Worm (Caenorhabditis elegans): ENCODE data around the gene coq-5.

The coq-5 gene

ce11 chrIII:7828576-7829461 lies 29.4 kb downstream of the coq-5 start, which contains the start of the genes egl-45 and kcmf-1 (continued):
- TF ChIP-seq pag-3 (tag; optimal IDR thresholded peaks at IDR 0.05; ENCODE audit: borderline replicate concordance, insufficient read depth) (no peak), lin-35 (GFP tag; optimal IDR thresholded peaks at IDR 0.05) (peak; percentile 28 to 60), ama-1 (optimal IDR thresholded peaks at IDR 0.05) (no peak), rnt-1 (tag; optimal IDR thresholded peaks at IDR 0.05) (no peak), F16B12.6 (tag; optimal IDR thresholded peaks at IDR 0.05) (peak; percentile 7), ceh-90 (tag; optimal IDR thresholded peaks at IDR 0.05) (no peak), mep-1 (tag; optimal IDR thresholded peaks at IDR 0.05) (no peak), lin-13 (GFP tag; optimal IDR thresholded peaks at IDR 0.05) (no peak), aha-1 (tag; optimal IDR thresholded peaks at IDR 0.05) (no peak), dsc-1 (tag; optimal IDR thresholded peaks at IDR 0.05) (no peak), nhr-28 (tag; optimal IDR thresholded peaks at IDR 0.05) (no peak), blmp-1 (tag; optimal IDR thresholded peaks at IDR 0.05) (peak; percentile 51), tbx-2 (tag; optimal IDR thresholded peaks at IDR 0.05) (no peak), nhr-90 (tag; optimal IDR thresholded peaks at IDR 0.05; ENCODE audit: poor library complexity) (no peak), zip-4 (GFP tag; optimal IDR thresholded peaks at IDR 0.05) (no peak), xbp-1 (tag; optimal IDR thresholded peaks at IDR 0.05) (peak; percentile 1), nhr-12 (tag; optimal IDR thresholded peaks at IDR 0.05) (no peak), tlp-1 (tag; optimal IDR thresholded peaks at IDR 0.05) (no peak), hlh-4 (tag; optimal IDR thresholded peaks at IDR 0.05) (no peak), hlh-17 (GFP tag; optimal IDR thresholded peaks at IDR 0.05; ENCODE audit: borderline replicate concordance) (no peak), efl-1 (optimal IDR thresholded peaks at IDR 0.05) (peak; percentile 54 to 59), efl-1 (GFP tag; optimal IDR thresholded peaks at IDR 0.05 in 1 of 2) (peak; percentile 39 to 73), unc-30 (tag; optimal IDR thresholded peaks at IDR 0.05) (no peak), nhr-85 (tag) (no peak), skn-1 (tag; optimal IDR thresholded peaks at IDR 0.05) (peak; percentile 4)

DNA sequence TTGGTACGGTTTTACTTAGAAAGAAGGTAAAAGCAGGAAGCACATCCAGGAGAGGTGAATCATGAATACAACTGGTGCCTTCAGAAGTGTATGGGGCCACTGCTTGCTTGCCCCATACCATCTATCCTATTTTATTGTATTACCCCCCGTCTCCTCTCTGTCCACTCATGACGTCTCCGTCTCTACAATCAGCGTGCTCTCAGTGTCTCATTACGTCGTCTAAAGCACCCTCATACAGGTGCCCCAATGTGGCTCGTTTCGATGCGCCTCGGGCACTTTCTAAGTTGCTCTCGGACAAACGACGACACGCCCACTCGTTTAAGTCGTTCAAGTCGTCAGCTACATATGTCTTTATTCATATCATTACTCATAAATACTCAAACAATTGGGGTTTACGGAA lies 34.2 kb downstream of the coq-5 start:
- TF ChIP-seq efl-1 (optimal IDR thresholded peaks at IDR 0.05) (no peak), efl-1 (GFP tag; optimal IDR thresholded peaks at IDR 0.05 in 1 of 2) (peak in 1 of 2 experiments; percentile 21), vab-15 (tag; optimal IDR thresholded peaks at IDR 0.05) (no peak), unc-86 (tag; optimal IDR thresholded peaks at IDR 0.05) (peak; percentile 22)

DNA sequence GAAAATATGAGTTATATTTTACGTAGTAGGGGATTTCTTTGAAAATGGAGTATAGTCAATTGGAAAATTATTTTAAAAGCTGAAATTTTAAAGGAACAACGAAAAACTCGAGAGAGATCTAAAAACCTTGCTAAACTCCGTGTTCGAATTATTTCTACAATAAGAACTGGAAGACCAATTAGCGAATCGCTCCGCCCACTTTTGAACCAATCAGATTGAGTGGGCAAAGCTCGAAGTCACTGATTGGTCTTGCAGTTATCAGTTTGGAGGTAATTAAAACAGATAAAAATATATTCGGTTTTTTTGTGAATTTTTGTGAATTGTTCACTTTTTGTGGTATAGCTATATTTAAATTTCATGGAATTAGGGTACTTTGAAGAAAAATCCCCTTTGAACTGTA lies 35.0 kb downstream of the coq-5 start:
- TF ChIP-seq jun-1 (tag; optimal IDR thresholded peaks at IDR 0.05) (no peak), F16B12.6 (tag; optimal IDR thresholded peaks at IDR 0.05) (no peak), aha-1 (tag; optimal IDR thresholded peaks at IDR 0.05) (no peak), irx-1 (tag; optimal IDR thresholded peaks at IDR 0.05) (no peak), vab-15 (tag; optimal IDR thresholded peaks at IDR 0.05) (no peak), nhr-28 (tag; optimal IDR thresholded peaks at IDR 0.05) (no peak), mdl-1 (tag; optimal IDR thresholded peaks at IDR 0.05) (no peak), hpl-2 (GFP tag; optimal IDR thresholded peaks at IDR 0.05) (no peak), C16A3.4 (tag; optimal IDR thresholded peaks at IDR 0.05) (no peak), pqm-1 (tag; optimal IDR thresholded peaks at IDR 0.05) (no peak), ceh-88 (GFP tag; IDR thresholded peaks at IDR 0.05) (no peak), nhr-71 (tag; optimal IDR thresholded peaks at IDR 0.05) (no peak), unc-30 (tag; optimal IDR thresholded peaks at IDR 0.05) (no peak), nhr-90 (tag; optimal IDR thresholded peaks at IDR 0.05; ENCODE audit: poor library complexity) (no peak)

DNA sequence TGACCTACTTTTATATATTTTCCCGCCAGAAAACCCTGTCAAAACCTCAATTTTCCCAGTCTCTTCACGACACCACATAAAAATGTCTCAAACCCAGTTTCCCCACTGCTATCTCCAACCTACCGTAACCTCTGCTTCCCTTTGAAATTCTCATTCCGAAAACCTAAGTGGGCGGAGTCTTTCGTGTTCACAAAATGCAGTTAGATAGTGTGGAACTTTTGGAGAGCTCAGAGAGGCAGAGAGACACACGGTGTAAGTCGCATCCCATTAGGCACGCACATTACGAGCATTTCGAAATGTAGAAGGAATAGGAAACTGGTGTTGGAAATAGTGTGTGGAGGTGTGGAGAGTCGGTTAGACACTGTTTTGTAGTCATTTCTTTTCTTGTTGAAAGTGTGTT lies 38.4 kb downstream of the coq-5 start:
- peak; percentile 23 for TF ChIP-seq lin-14 (GFP tag; optimal IDR thresholded peaks at IDR 0.05)
- TF ChIP-seq nhr-85 (tag), result peak; percentile 74
- no peak for TF ChIP-seq tbx-2 (tag; optimal IDR thresholded peaks at IDR 0.05)
- TF ChIP-seq rnt-1 (tag; optimal IDR thresholded peaks at IDR 0.05), result peak; percentile 7
- peak; percentile 38 for TF ChIP-seq unc-86 (tag; optimal IDR thresholded peaks at IDR 0.05)
- TF ChIP-seq lsy-2 (tag; optimal IDR thresholded peaks at IDR 0.05), result peak; percentile 25 to 59
- no peak for TF ChIP-seq nhr-71 (tag; optimal IDR thresholded peaks at IDR 0.05)

All from whole organism, L1 larva.